Fruit fly (Drosophila melanogaster): Measurements from ENCODE around the gene Ipp.
A peak's percentile ranks its signal among the peaks of the same experiment; 100 is the strongest.

Gene Ipp

dm6 chr3R:14009643-14010042 is 51.1 kb downstream of the Ipp start:
- TF ChIP-seq CG8159 (tag; optimal IDR thresholded peaks at IDR 0.05) (no peak), rn (GFP tag; IDR thresholded peaks at IDR 0.05) (no peak), D1 (tag; optimal IDR thresholded peaks at IDR 0.05) (no peak), gl (tag; optimal IDR thresholded peaks at IDR 0.05) (no peak), Pif1A (GFP tag; optimal IDR thresholded peaks at IDR 0.05) (peak; percentile 16), Pif1B (GFP tag; optimal IDR thresholded peaks at IDR 0.05) (no peak), CG32121 (GFP tag; IDR thresholded peaks at IDR 0.05) (no peak), CG34367 (tag; optimal IDR thresholded peaks at IDR 0.05) (no peak), EcR (GFP tag; optimal IDR thresholded peaks at IDR 0.05) (no peak)

Data from whole organism, pupa.